Fruit fly (Drosophila melanogaster): ENCODE results near the gene Herc4.

dm6 chr3L:1322706-1323105 is 9.2 kb downstream of the Herc4 start, which contains the start of gene CG9184:
- TF ChIP-seq CG13204 (GFP tag; optimal IDR thresholded peaks at IDR 0.05) = no peak
- TF ChIP-seq CG8301 (tag; optimal IDR thresholded peaks at IDR 0.05) = no peak
- TF ChIP-seq CG34367 (tag; optimal IDR thresholded peaks at IDR 0.05) = no peak
- TF ChIP-seq Pif1A (GFP tag; optimal IDR thresholded peaks at IDR 0.05) = no peak
- TF ChIP-seq CG32121 (GFP tag; IDR thresholded peaks at IDR 0.05) = no peak
- no peak for TF ChIP-seq EcR (GFP tag; optimal IDR thresholded peaks at IDR 0.05)
- no peak for TF ChIP-seq CG17806 (tag; optimal IDR thresholded peaks at IDR 0.05)
- TF ChIP-seq CG15710 (tag; optimal IDR thresholded peaks at IDR 0.05) = no peak
- no peak for TF ChIP-seq CG8159 (tag; optimal IDR thresholded peaks at IDR 0.05)
- no peak for TF ChIP-seq CG9948 (tag; optimal IDR thresholded peaks at IDR 0.05)
- TF ChIP-seq CG10348 (GFP tag; IDR thresholded peaks at IDR 0.05) = no peak
- TF ChIP-seq CG14655 (GFP tag; optimal IDR thresholded peaks at IDR 0.05) = no peak
- TF ChIP-seq gl (tag; optimal IDR thresholded peaks at IDR 0.05) = no peak
- TF ChIP-seq rn (GFP tag; IDR thresholded peaks at IDR 0.05) = no peak
